Worm (Caenorhabditis elegans): ENCODE results near the gene pqn-82.

- TF ChIP-seq mep-1 (tag; optimal IDR thresholded peaks at IDR 0.05): no peak
- TF ChIP-seq daf-12 (tag; optimal IDR thresholded peaks at IDR 0.05): no peak
- TF ChIP-seq ZK546.5 (tag; optimal IDR thresholded peaks at IDR 0.05): no peak
- TF ChIP-seq zag-1 (tag; optimal IDR thresholded peaks at IDR 0.05): no peak
- no peak for TF ChIP-seq hlh-30 (tag; optimal IDR thresholded peaks at IDR 0.05; ENCODE audit: insufficient read depth)
- no peak for TF ChIP-seq mdl-1 (tag; optimal IDR thresholded peaks at IDR 0.05)
- TF ChIP-seq set-16 (GFP tag; IDR thresholded peaks at IDR 0.05): no peak
- TF ChIP-seq lin-13 (GFP tag; optimal IDR thresholded peaks at IDR 0.05): no peak
Measured at ce11 chrIII:1818001-1818655, 30.7 kb upstream of the pqn-82 start, which contains the start of gene clp-4.
